Fruit fly (Drosophila melanogaster): ENCODE results near the gene Rubicon.

DNA sequence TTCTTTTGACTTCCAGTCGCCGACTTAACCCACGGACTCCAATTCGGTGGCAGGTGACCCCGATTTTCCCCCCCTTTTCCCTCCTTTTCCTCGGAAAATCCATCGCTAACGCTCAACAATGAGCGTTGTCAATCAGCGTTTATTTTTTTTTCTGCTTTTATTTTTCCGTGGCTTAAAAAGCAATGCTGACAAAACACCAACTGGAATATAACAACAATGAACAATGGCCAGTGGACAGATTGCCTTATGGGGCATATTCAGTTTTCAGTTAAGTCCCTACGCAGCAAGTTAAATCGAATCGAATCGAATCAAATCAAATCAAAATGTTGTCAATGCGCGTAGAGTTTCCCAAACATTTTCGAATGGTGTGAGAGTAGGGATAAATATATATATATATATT, 13.1 kb upstream of the Rubicon start:
- TF ChIP-seq pan (optimal IDR thresholded peaks at IDR 0.05) (no peak), Dll (optimal IDR thresholded peaks at IDR 0.05) (no peak), psq (optimal IDR thresholded peaks at IDR 0.05) (no peak), usp (GFP tag; optimal IDR thresholded peaks at IDR 0.05) (no peak), EcR (GFP tag; optimal IDR thresholded peaks at IDR 0.05) (no peak), CG8478 (optimal IDR thresholded peaks at IDR 0.05) (no peak)

Data from whole organism.